Worm (Caenorhabditis elegans) whole organism, early embryonic: Measurements from ENCODE around the gene fbxa-150.

Experiments used
- B0310.2 ChIP-seq: sonication (generic microtip); optimal IDR thresholded peaks from 2 replicates; lab custom pipeline; 2016; ENCODE audit warnings: mild to moderate bottlenecking, missing genetic modification characterization, missing compliant biosample characterization
- F13C5.2 ChIP-seq: sonication (generic microtip); optimal IDR thresholded peaks from 2 replicates; lab custom pipeline; 2017; ENCODE audit warnings: mild to moderate bottlenecking, missing genetic modification characterization, inconsistent platforms, missing compliant biosample characterization
- aly-1 ChIP-seq: sonication (generic microtip); optimal IDR thresholded peaks from 2 replicates; lab custom pipeline; 2016; ENCODE audit warnings: missing genetic modification characterization, missing compliant biosample characterization
- ama-1 ChIP-seq: fragments of 150-350 bp; optimal IDR thresholded peaks from 2 replicates; lab custom pipeline; 2014
- ceh-13 ChIP-seq: fragments of 200-800 bp; sonication (Bioruptor generic); optimal IDR thresholded peaks from 2 replicates; lab custom pipeline; 2018; ENCODE audit warnings: mild to moderate bottlenecking, missing genetic modification characterization, missing compliant biosample characterization
- ceh-36 ChIP-seq: sonication (generic microtip); optimal IDR thresholded peaks from 2 replicates; lab custom pipeline; 2016; ENCODE audit warnings: missing genetic modification characterization, inconsistent platforms, missing compliant biosample characterization
- ets-7 ChIP-seq: sonication (generic microtip); optimal IDR thresholded peaks from 2 replicates; lab custom pipeline; 2016; ENCODE audit warnings: missing genotype, missing genetic modification characterization, missing compliant biosample characterization
- flt-1 ChIP-seq: fragments of 200-800 bp; sonication (Bioruptor generic); IDR thresholded peaks from 2 replicates; pipeline ENCODE4 v1.3.6; 2022; ENCODE audit warnings: missing genetic modification characterization, missing compliant biosample characterization
- hmbx-1 ChIP-seq: sonication (generic microtip); optimal IDR thresholded peaks from 2 replicates; lab custom pipeline; 2016; ENCODE audit warnings: mild to moderate bottlenecking, missing genetic modification characterization, missing compliant biosample characterization
- hmg-4 ChIP-seq: fragments of 200-800 bp; sonication (Bioruptor generic); optimal IDR thresholded peaks from 2 replicates; lab custom pipeline; 2018; ENCODE audit warnings: mild to moderate bottlenecking, missing genetic modification characterization, missing compliant biosample characterization
- hnd-1 ChIP-seq: sonication (generic microtip); optimal IDR thresholded peaks from 2 replicates; lab custom pipeline; 2016; ENCODE audit warnings: missing genetic modification characterization, missing compliant biosample characterization
- pes-1 ChIP-seq: fragments of 200-800 bp; sonication (Bioruptor generic); IDR thresholded peaks from 2 replicates; pipeline ENCODE4 v1.3.6; 2022; ENCODE audit warnings: missing genetic modification reagents, missing genetic modification characterization, missing compliant biosample characterization
- scrt-1 ChIP-seq: fragments of 200-800 bp; sonication (Bioruptor generic); IDR thresholded peaks from 2 replicates; pipeline ENCODE4 v1.3.6; 2022; ENCODE audit warnings: missing genetic modification characterization, missing compliant biosample characterization
- sea-1 ChIP-seq: fragments of 200-800 bp; sonication (Bioruptor generic); conservative IDR thresholded peaks from 2 replicates; pipeline ENCODE4 v1.3.6; 2022; ENCODE audit warnings: missing genetic modification characterization, missing compliant biosample characterization
- tbx-11 ChIP-seq: fragments of 200-800 bp; sonication (Bioruptor generic); IDR thresholded peaks from 2 replicates; pipeline ENCODE4 v1.3.6; 2022; ENCODE audit warnings: missing genetic modification characterization, missing compliant biosample characterization
- tbx-37 ChIP-seq: fragments of 200-800 bp; sonication (Bioruptor generic); conservative IDR thresholded peaks from 2 replicates; pipeline ENCODE4 v1.3.6; 2022; ENCODE audit warnings: missing genetic modification reagents, missing genetic modification characterization, missing compliant biosample characterization
- tra-4 ChIP-seq: sonication (generic microtip); optimal IDR thresholded peaks from 2 replicates; lab custom pipeline; 2017; ENCODE audit warnings: missing genetic modification characterization, missing compliant biosample characterization

fbxa-150 gene

ce11 chrV:20522219-20522618 lies at the start of gene fbxa-150, which contains the start of gene Y38H6C.9:
TSS of gene fbxa-150 (plus strand) at chrV:20522598.
TSS of gene Y38H6C.9 (minus strand) at chrV:20522270.
- TF ChIP-seq tbx-37, result no peak
- TF ChIP-seq ets-7, result no peak

ce11 chrV:20475029-20475428 lies 47.4 kb upstream of the fbxa-150 start:
- TF ChIP-seq hmg-4 (GFP tag; lab: Kevin White, UChicago) (no peak), B0310.2 (tag; lab: Kevin White, UChicago) (no peak), pes-1 (no peak), aly-1 (tag; lab: Kevin White, UChicago) (no peak), hmbx-1 (tag; lab: Kevin White, UChicago) (no peak), ceh-13 (GFP tag; lab: Kevin White, UChicago) (no peak)

ce11 chrV:20475830-20476229 lies 46.6 kb upstream of the fbxa-150 start, which contains the start of gene B0250.7:
TSS of gene B0250.7 (minus strand) at chrV:20476061.
- no peak for TF ChIP-seq hmg-4 (GFP tag; lab: Kevin White, UChicago)
- TF ChIP-seq hmbx-1 (tag; lab: Kevin White, UChicago), result no peak
- TF ChIP-seq flt-1 (GFP tag; lab: Robert Waterston, UW), result no peak
- no peak for TF ChIP-seq scrt-1 (GFP tag; lab: Robert Waterston, UW)
- TF ChIP-seq tbx-11, result no peak
- no peak for TF ChIP-seq sea-1 (GFP tag; lab: Robert Waterston, UW)
- TF ChIP-seq aly-1 (tag; lab: Kevin White, UChicago), result no peak
- TF ChIP-seq ets-7, result no peak
- no peak for TF ChIP-seq ceh-13 (GFP tag; lab: Kevin White, UChicago)
- TF ChIP-seq tra-4 (tag; lab: Kevin White, UChicago), result no peak
- no peak for TF ChIP-seq hnd-1 (tag; lab: Kevin White, UChicago)
- no peak for TF ChIP-seq ceh-36
- no peak for TF ChIP-seq tbx-37
- no peak for TF ChIP-seq pes-1
- TF ChIP-seq ama-1 (lab: Kevin White, UChicago), result no peak
- TF ChIP-seq B0310.2 (tag; lab: Kevin White, UChicago), result no peak
- no peak for TF ChIP-seq F13C5.2 (tag; lab: Kevin White, UChicago)

ce11 chrV:20476514-20476913 lies 45.9 kb upstream of the fbxa-150 start:
- TF ChIP-seq hmg-4 (GFP tag; lab: Kevin White, UChicago), result no peak
- no peak for TF ChIP-seq tra-4 (tag; lab: Kevin White, UChicago)
- no peak for TF ChIP-seq scrt-1 (GFP tag; lab: Robert Waterston, UW)
- no peak for TF ChIP-seq sea-1 (GFP tag; lab: Robert Waterston, UW)
- no peak for TF ChIP-seq ets-7
- no peak for TF ChIP-seq F13C5.2 (tag; lab: Kevin White, UChicago)
- no peak for TF ChIP-seq aly-1 (tag; lab: Kevin White, UChicago)
- no peak for TF ChIP-seq flt-1 (GFP tag; lab: Robert Waterston, UW)
- no peak for TF ChIP-seq tbx-11
- TF ChIP-seq ceh-13 (GFP tag; lab: Kevin White, UChicago), result no peak
- no peak for TF ChIP-seq hnd-1 (tag; lab: Kevin White, UChicago)
- TF ChIP-seq B0310.2 (tag; lab: Kevin White, UChicago), result no peak
- no peak for TF ChIP-seq pes-1
- no peak for TF ChIP-seq hmbx-1 (tag; lab: Kevin White, UChicago)
- no peak for TF ChIP-seq ama-1 (lab: Kevin White, UChicago)

ce11 chrV:20476981-20477380 lies 45.4 kb upstream of the fbxa-150 start:
- no peak for TF ChIP-seq hnd-1 (tag; lab: Kevin White, UChicago)
- TF ChIP-seq ets-7, result no peak
- no peak for TF ChIP-seq scrt-1 (GFP tag; lab: Robert Waterston, UW)
- no peak for TF ChIP-seq tbx-11
- TF ChIP-seq ceh-13 (GFP tag; lab: Kevin White, UChicago), result no peak
- TF ChIP-seq tra-4 (tag; lab: Kevin White, UChicago), result no peak
- no peak for TF ChIP-seq ceh-36
- TF ChIP-seq B0310.2 (tag; lab: Kevin White, UChicago), result no peak
- no peak for TF ChIP-seq hmbx-1 (tag; lab: Kevin White, UChicago)
- no peak for TF ChIP-seq F13C5.2 (tag; lab: Kevin White, UChicago)
- TF ChIP-seq sea-1 (GFP tag; lab: Robert Waterston, UW), result no peak
- TF ChIP-seq flt-1 (GFP tag; lab: Robert Waterston, UW), result no peak
- TF ChIP-seq aly-1 (tag; lab: Kevin White, UChicago), result no peak
- no peak for TF ChIP-seq hmg-4 (GFP tag; lab: Kevin White, UChicago)
- TF ChIP-seq pes-1, result no peak
- TF ChIP-seq tbx-37, result no peak
- TF ChIP-seq ama-1 (lab: Kevin White, UChicago), result no peak

- no peak for TF ChIP-seq ceh-13 (GFP tag; lab: Kevin White, UChicago)
- TF ChIP-seq flt-1 (GFP tag; lab: Robert Waterston, UW), result 0 out of 2 replicates have a peak, but pooled peaks have one; percentile 15
- no peak for TF ChIP-seq hnd-1 (tag; lab: Kevin White, UChicago)
These were observed 43.2 kb upstream of the fbxa-150 start, which contains the start of the genes calf-1 and rpl-2 for ce11 chrV:20479013-20479739. TSS of gene calf-1 (minus strand) at chrV:20479089. TSS of gene rpl-2 (plus strand) at chrV:20479689.

- TF ChIP-seq F13C5.2 (tag; lab: Kevin White, UChicago) (no peak), tbx-37 (no peak), ama-1 (lab: Kevin White, UChicago) (no peak), tbx-11 (no peak), tra-4 (tag; lab: Kevin White, UChicago) (no peak), sea-1 (GFP tag; lab: Robert Waterston, UW) (no peak), scrt-1 (GFP tag; lab: Robert Waterston, UW) (no peak), aly-1 (tag; lab: Kevin White, UChicago) (no peak), ceh-13 (GFP tag; lab: Kevin White, UChicago) (no peak), B0310.2 (tag; lab: Kevin White, UChicago) (no peak), ceh-36 (no peak), ets-7 (no peak), hmbx-1 (tag; lab: Kevin White, UChicago) (no peak), flt-1 (GFP tag; lab: Robert Waterston, UW) (no peak), hnd-1 (tag; lab: Kevin White, UChicago) (no peak), pes-1 (no peak), hmg-4 (GFP tag; lab: Kevin White, UChicago) (no peak)
These were observed 41.6 kb upstream of the fbxa-150 start for ce11 chrV:20480790-20481189.
